Worm (Caenorhabditis elegans): Measurements from ENCODE around the gene dmd-8.
A peak's percentile ranks its signal among the peaks of the same experiment; 100 is the strongest.

dmd-8 gene

DNA sequence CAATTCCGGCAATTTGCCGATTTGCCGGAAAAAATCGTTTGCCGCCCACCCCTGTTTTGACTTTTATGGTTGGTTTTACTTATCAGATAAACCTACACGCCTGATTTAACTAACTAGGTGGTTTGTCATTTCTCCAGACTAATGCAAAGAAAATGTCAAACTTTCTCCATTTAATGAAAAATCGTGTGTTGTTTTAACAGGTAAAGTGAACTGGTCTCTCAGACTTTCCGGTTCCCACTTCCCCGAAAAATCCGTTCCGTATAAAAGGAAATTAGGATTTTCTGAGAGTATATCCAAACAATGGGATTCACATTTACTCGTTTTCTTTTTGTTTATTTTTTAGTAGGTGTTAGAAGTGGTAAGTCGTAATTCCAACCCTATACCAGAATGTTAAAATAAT, 28.4 kb upstream of the dmd-8 start, which contains the start of gene mltn-6:
Gene mltn-6, plus strand, starts transcription at position 301 of the 400 bp plus-strand sequence.
- no peak for TF ChIP-seq nfya-1 (tag; optimal IDR thresholded peaks at IDR 0.05; ENCODE audit: insufficient read depth)
- no peak for TF ChIP-seq lin-15B (tag; optimal IDR thresholded peaks at IDR 0.05)
- TF ChIP-seq nhr-237 (tag; optimal IDR thresholded peaks at IDR 0.05), result no peak
- no peak for TF ChIP-seq ceh-9 (tag; optimal IDR thresholded peaks at IDR 0.05)
- no peak for TF ChIP-seq pqm-1 (tag; optimal IDR thresholded peaks at IDR 0.05)
- TF ChIP-seq nhr-76 (tag; optimal IDR thresholded peaks at IDR 0.05), result no peak

DNA sequence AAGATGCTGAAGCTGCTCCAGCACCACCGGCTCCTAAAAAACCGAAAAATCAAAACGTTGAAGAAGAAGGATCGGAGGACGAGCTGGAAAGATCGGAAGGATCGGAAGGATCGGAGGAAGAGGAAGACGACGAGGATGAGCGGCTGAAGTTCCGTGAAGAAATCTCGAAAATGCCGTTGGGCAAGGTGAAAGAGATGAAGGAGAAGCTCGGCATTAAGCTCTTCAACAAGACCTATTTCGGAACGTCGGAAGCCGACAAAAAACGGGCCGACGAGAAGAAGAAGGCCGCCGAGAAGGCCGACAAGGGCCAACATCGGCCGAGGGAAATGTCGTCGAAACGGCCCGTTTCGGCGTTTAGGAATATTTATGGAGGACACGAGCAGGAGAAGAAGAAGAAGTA, 25.0 kb upstream of the dmd-8 start:
- TF ChIP-seq jun-1 (tag; optimal IDR thresholded peaks at IDR 0.05) (no peak), nhr-76 (tag; optimal IDR thresholded peaks at IDR 0.05) (no peak), nhr-28 (tag; optimal IDR thresholded peaks at IDR 0.05) (no peak), zag-1 (tag; optimal IDR thresholded peaks at IDR 0.05) (no peak), unc-39 (tag; optimal IDR thresholded peaks at IDR 0.05) (no peak), tbx-2 (tag; optimal IDR thresholded peaks at IDR 0.05) (no peak), ztf-11 (tag; optimal IDR thresholded peaks at IDR 0.05) (no peak), ceh-9 (tag; optimal IDR thresholded peaks at IDR 0.05) (no peak), fos-1 (tag; optimal IDR thresholded peaks at IDR 0.05) (no peak), R02D3.7 (tag; optimal IDR thresholded peaks at IDR 0.05) (no peak), lin-39 (tag; optimal IDR thresholded peaks at IDR 0.05) (no peak), elt-2 (tag; optimal IDR thresholded peaks at IDR 0.05) (no peak), nhr-67 (tag; optimal IDR thresholded peaks at IDR 0.05) (no peak), nfya-1 (tag; optimal IDR thresholded peaks at IDR 0.05; ENCODE audit: insufficient read depth) (no peak), egl-5 (tag; optimal IDR thresholded peaks at IDR 0.05) (no peak), sea-2 (GFP tag; optimal IDR thresholded peaks at IDR 0.05) (no peak), hmg-11 (tag; optimal IDR thresholded peaks at IDR 0.05) (no peak), mdl-1 (tag; optimal IDR thresholded peaks at IDR 0.05) (no peak), nhr-77 (tag; optimal IDR thresholded peaks at IDR 0.05) (no peak)

DNA sequence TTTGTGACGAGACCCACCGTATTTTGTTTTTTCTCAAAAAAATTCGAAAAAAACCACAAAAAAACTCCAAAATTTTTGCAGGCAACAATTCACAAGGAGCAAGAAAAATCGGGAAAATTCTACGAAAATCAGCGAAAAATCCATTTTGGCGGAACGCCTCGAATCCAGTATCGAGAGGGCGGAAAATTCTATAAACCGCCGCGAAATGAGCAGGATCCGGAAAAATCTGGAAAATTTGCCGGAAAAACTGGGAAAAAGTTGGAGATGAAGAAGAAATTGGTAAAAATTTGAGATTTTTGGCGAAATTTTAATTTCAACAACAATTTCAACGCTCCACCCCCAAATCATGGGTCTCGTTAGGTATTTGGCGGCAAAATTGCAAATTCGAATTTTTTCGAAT, 23.8 kb upstream of the dmd-8 start:
- TF ChIP-seq R02D3.7 (tag; optimal IDR thresholded peaks at IDR 0.05), result no peak
- TF ChIP-seq nhr-77 (tag; optimal IDR thresholded peaks at IDR 0.05), result no peak
- TF ChIP-seq fkh-10 (GFP tag; optimal IDR thresholded peaks at IDR 0.05), result no peak
- no peak for TF ChIP-seq ama-1 (optimal IDR thresholded peaks at IDR 0.05)
- TF ChIP-seq nhr-23 (tag; optimal IDR thresholded peaks at IDR 0.05), result no peak
- no peak for TF ChIP-seq daf-12 (tag; optimal IDR thresholded peaks at IDR 0.05)
- TF ChIP-seq unc-39 (tag; optimal IDR thresholded peaks at IDR 0.05), result no peak
- no peak for TF ChIP-seq fkh-2 (tag; optimal IDR thresholded peaks at IDR 0.05)
- TF ChIP-seq ZK546.5 (tag; optimal IDR thresholded peaks at IDR 0.05), result no peak
- TF ChIP-seq elt-1 (tag; optimal IDR thresholded peaks at IDR 0.05), result no peak
- no peak for TF ChIP-seq skn-1 (tag; optimal IDR thresholded peaks at IDR 0.05)
- no peak for TF ChIP-seq lin-39 (tag; optimal IDR thresholded peaks at IDR 0.05)

DNA sequence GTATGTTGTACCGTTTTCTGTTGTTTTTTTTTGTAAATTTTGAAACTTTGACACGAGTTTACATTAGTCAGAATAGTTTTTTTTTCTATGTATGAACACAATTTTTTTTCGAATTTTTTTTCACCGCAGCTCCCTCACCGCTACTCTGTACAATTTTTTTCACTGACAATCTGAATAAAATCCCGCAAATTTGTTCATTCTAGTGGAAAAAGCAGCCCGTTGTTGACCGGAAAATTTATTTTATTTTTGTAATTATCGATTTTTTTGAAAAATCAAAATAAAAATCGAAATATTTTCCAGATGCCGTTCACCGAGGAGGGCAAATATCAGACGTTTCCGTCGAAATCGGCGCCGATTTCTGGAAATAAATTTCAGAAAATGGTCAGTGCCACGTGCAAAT, 23.2 kb upstream of the dmd-8 start, which contains the start of gene T22H9.1:
Gene T22H9.1, plus strand, starts transcription at position 301 of the 400 bp plus-strand sequence.
- TF ChIP-seq nhr-25 (tag; optimal IDR thresholded peaks at IDR 0.05) (no peak), ama-1 (optimal IDR thresholded peaks at IDR 0.05) (peak; percentile 1)

DNA sequence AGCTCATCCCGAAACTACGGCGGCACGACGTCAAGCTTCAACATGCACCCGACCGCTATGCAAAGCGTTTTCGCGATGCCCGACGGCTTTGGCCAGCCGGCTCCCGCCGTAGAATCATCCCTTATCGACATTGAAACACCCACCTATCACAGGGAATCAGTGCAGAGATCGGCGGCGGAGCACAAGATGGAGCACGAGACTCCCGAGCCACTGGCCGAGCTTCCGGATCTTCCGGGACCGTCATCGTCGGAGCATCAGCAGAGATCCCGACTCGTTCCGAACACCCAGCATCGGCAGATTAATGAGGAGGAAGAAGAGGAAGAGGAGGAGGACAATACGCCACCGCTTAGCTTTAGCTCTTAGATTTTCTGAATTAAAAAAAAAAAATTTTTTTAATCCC, 22.2 kb upstream of the dmd-8 start:
- TF ChIP-seq ama-1 (optimal IDR thresholded peaks at IDR 0.05) (no peak), nhr-43 (tag; optimal IDR thresholded peaks at IDR 0.05; ENCODE audit: poor library complexity, severe bottlenecking) (no peak), unc-39 (tag; optimal IDR thresholded peaks at IDR 0.05) (no peak), nhr-23 (tag; optimal IDR thresholded peaks at IDR 0.05) (no peak), fkh-10 (GFP tag; optimal IDR thresholded peaks at IDR 0.05) (no peak), ZK546.5 (tag; optimal IDR thresholded peaks at IDR 0.05) (no peak), ceh-28 (tag; optimal IDR thresholded peaks at IDR 0.05) (no peak), lin-15B (tag; optimal IDR thresholded peaks at IDR 0.05) (no peak), mdl-1 (tag; optimal IDR thresholded peaks at IDR 0.05) (no peak), elt-3 (tag; optimal IDR thresholded peaks at IDR 0.05) (no peak), nhr-28 (tag; optimal IDR thresholded peaks at IDR 0.05) (no peak), ceh-82 (tag; optimal IDR thresholded peaks at IDR 0.05) (no peak), mml-1 (tag; optimal IDR thresholded peaks at IDR 0.05) (no peak), jun-1 (tag; optimal IDR thresholded peaks at IDR 0.05) (no peak)
